Worm (Caenorhabditis elegans) whole organism, L1 larva: ENCODE results near the gene M60.7.

Source experiments
- C16A3.4 ChIP-seq: fragments of 150-350 bp; optimal IDR thresholded peaks from 2 replicates; lab custom pipeline; 2014; ENCODE audit warnings: missing biosample characterization, missing genetic modification characterization
- ces-1 ChIP-seq: fragments of 150-350 bp; optimal IDR thresholded peaks from 2 replicates; lab custom pipeline; 2014; ENCODE audit warnings: missing biosample characterization, missing genetic modification reagents, missing genetic modification characterization
- dpl-1 ChIP-seq, 3 experiments: fragments of 150-350 bp in 2 of 3; sonication (generic microtip) in 1 of 3; optimal IDR thresholded peaks; 2 replicates each; lab custom pipeline; 2014 to 2017; ENCODE audit warnings: missing biosample characterization in 3 of 3, missing genetic modification characterization in 3 of 3, missing genetic modification reagents in 3 of 3
- egl-27 ChIP-seq, 2 experiments: fragments of 150-350 bp in 1 of 2; sonication (generic microtip); optimal IDR thresholded peaks; 3 replicates each; lab custom pipeline; 2017 to 2018; ENCODE audit warnings: missing biosample characterization in 2 of 2, missing genetic modification characterization in 2 of 2, missing genetic modification reagents in 2 of 2
- fkh-4 ChIP-seq: sonication (generic microtip); optimal IDR thresholded peaks from 2 replicates; lab custom pipeline; 2016; ENCODE audit warnings: missing compliant biosample characterization, missing genetic modification characterization, borderline replicate concordance
- lin-35 ChIP-seq, 2 experiments: fragments of 150-350 bp; optimal IDR thresholded peaks; 2 replicates each; lab custom pipeline; 2014; ENCODE audit warnings: missing biosample characterization in 2 of 2, missing genetic modification characterization in 2 of 2, missing genetic modification reagents in 2 of 2
- mdl-1 ChIP-seq, 2 experiments: fragments of 150-350 bp; optimal IDR thresholded peaks; 2 replicates each; lab custom pipeline; 2014 to 2017; ENCODE audit warnings: missing biosample characterization in 2 of 2, missing genetic modification characterization in 2 of 2, inconsistent platforms in 1 of 2
- mef-2 ChIP-seq: fragments of 150-350 bp; optimal IDR thresholded peaks from 2 replicates; lab custom pipeline; 2014; ENCODE audit warnings: missing biosample characterization, missing genetic modification characterization
- mep-1 ChIP-seq: fragments of 150-350 bp; optimal IDR thresholded peaks from 2 replicates; lab custom pipeline; 2014; ENCODE audit warnings: missing biosample characterization, missing genetic modification characterization
- unc-62 ChIP-seq: fragments of 150-350 bp; optimal IDR thresholded peaks from 2 replicates; lab custom pipeline; 2014; ENCODE audit warnings: missing biosample characterization, missing genetic modification reagents, missing genetic modification characterization
- zag-1 ChIP-seq: fragments of 150-350 bp; optimal IDR thresholded peaks from 2 replicates; lab custom pipeline; 2014; ENCODE audit warnings: missing biosample characterization, missing genetic modification characterization
- zip-4 ChIP-seq: fragments of 200-800 bp; sonication (Bioruptor generic); optimal IDR thresholded peaks from 2 replicates; lab custom pipeline; 2018; ENCODE audit warnings: mild to moderate bottlenecking, missing genetic modification characterization, moderate library complexity, missing compliant biosample characterization

- no peak for TF ChIP-seq lin-35 (GFP tag; optimal IDR thresholded peaks at IDR 0.05; lab: Kevin White, UChicago)
- TF ChIP-seq zag-1 (tag; lab: Kevin White, UChicago) = no peak
- no peak for TF ChIP-seq dpl-1 (GFP tag; optimal IDR thresholded peaks at IDR 0.05; lab: Kevin White, UChicago)
- no peak for TF ChIP-seq egl-27 (tag; optimal IDR thresholded peaks at IDR 0.05; lab: Kevin White, UChicago)
- no peak for TF ChIP-seq ces-1 (GFP tag; lab: Kevin White, UChicago)
- no peak for TF ChIP-seq mdl-1 (tag; optimal IDR thresholded peaks at IDR 0.05; lab: Kevin White, UChicago)
- no peak for TF ChIP-seq fkh-4 (tag; lab: Kevin White, UChicago)
- TF ChIP-seq mef-2 = no peak
- TF ChIP-seq zip-4 (GFP tag; lab: Kevin White, UChicago) = peak; percentile 18
- TF ChIP-seq mep-1 = no peak
- no peak for TF ChIP-seq unc-62
- no peak for TF ChIP-seq C16A3.4 (tag; lab: Kevin White, UChicago)
These were observed 25.2 kb upstream of the M60.7 start for ce11 chrX:8286164-8286563.
